Fruit fly (Drosophila melanogaster) whole organism, embryonic: ENCODE measurements around the gene Nsun5.

Experiments used
- Atf-2 ChIP-seq: fragments of 200-800 bp; sonication (Bioruptor generic); optimal IDR thresholded peaks from 2 replicates; lab custom pipeline; 2016; ENCODE audit warnings: missing biosample characterization, missing genetic modification characterization
- B-H1 ChIP-seq: fragments of 200-800 bp; sonication (Bioruptor generic); IDR thresholded peaks from 3 replicates; pipeline ENCODE4 v1.3.6; 2022; ENCODE audit warnings: missing biosample characterization, missing genetic modification characterization
- Bdp1 ChIP-seq: fragments of 200-800 bp; sonication (Bioruptor generic); optimal IDR thresholded peaks from 3 replicates; lab custom pipeline; 2016; ENCODE audit warnings: missing biosample characterization, missing genetic modification characterization
- CG10209 ChIP-seq: fragments of 200-800 bp; sonication (Bioruptor generic); optimal IDR thresholded peaks from 3 replicates; lab custom pipeline; 2017; ENCODE audit warnings: missing biosample characterization, mild to moderate bottlenecking, missing genetic modification characterization, missing genetic modification reagents
- CG10321 ChIP-seq: fragments of 200-800 bp; sonication (Bioruptor generic); IDR thresholded peaks from 2 replicates; pipeline ENCODE4 v1.3.6; 2022; ENCODE audit warnings: missing biosample characterization, missing genetic modification characterization
- CG11085 ChIP-seq: fragments of 200-800 bp; sonication (Bioruptor generic); IDR thresholded peaks from 2 replicates; pipeline ENCODE4 v1.3.6; 2022; ENCODE audit warnings: missing biosample characterization, missing genetic modification characterization
- CG11093 ChIP-seq: fragments of 200-800 bp; sonication (Bioruptor generic); IDR thresholded peaks from 3 replicates; pipeline ENCODE4 v1.3.6; 2022; ENCODE audit warnings: missing biosample characterization, missing genetic modification characterization
- CG12391 ChIP-seq: fragments of 200-800 bp; sonication (Bioruptor generic); optimal IDR thresholded peaks from 3 replicates; lab custom pipeline; 2018; ENCODE audit warnings: missing biosample characterization, mild to moderate bottlenecking, missing genetic modification characterization, moderate library complexity
- CG12769 ChIP-seq: fragments of 200-800 bp; sonication (Bioruptor generic); optimal IDR thresholded peaks from 2 replicates; lab custom pipeline; 2019; ENCODE audit warnings: missing biosample characterization, mild to moderate bottlenecking, missing genetic modification characterization, moderate library complexity
- CG13424 ChIP-seq: fragments of 200-800 bp; sonication (Bioruptor generic); optimal IDR thresholded peaks from 2 replicates; lab custom pipeline; 2019; ENCODE audit warnings: missing biosample characterization, mild to moderate bottlenecking, missing genetic modification characterization, moderate library complexity
- CG16863 ChIP-seq: fragments of 200-800 bp; sonication (Bioruptor generic); optimal IDR thresholded peaks from 3 replicates; lab custom pipeline; 2016; ENCODE audit warnings: missing biosample characterization, missing genetic modification characterization
- CG17361 ChIP-seq: fragments of 200-800 bp; sonication (Bioruptor generic); IDR thresholded peaks from 3 replicates; pipeline ENCODE4 v1.3.6; 2022; ENCODE audit warnings: missing biosample characterization, missing genetic modification characterization
- CG17385 ChIP-seq: fragments of 200-800 bp; sonication (Bioruptor generic); optimal IDR thresholded peaks from 3 replicates; lab custom pipeline; 2018; ENCODE audit warnings: missing biosample characterization, mild to moderate bottlenecking, missing genetic modification characterization
- CG2129 ChIP-seq: fragments of 200-800 bp; sonication (Bioruptor generic); IDR thresholded peaks from 2 replicates; pipeline ENCODE4 v1.3.6; 2022; ENCODE audit warnings: missing biosample characterization, missing genetic modification characterization; ENCODE audit not compliant: partially characterized antibody
- CG4282 ChIP-seq: fragments of 200-800 bp; sonication (Bioruptor generic); optimal IDR thresholded peaks from 2 replicates; lab custom pipeline; 2016; ENCODE audit warnings: missing biosample characterization, missing genetic modification characterization
- CG4360 ChIP-seq: fragments of 200-800 bp; sonication (Bioruptor generic); IDR thresholded peaks from 2 replicates; pipeline ENCODE4 v1.3.6; 2022; ENCODE audit warnings: missing biosample characterization, missing genetic modification characterization
- CG4707 ChIP-seq: fragments of 200-800 bp; sonication (Bioruptor generic); optimal IDR thresholded peaks from 2 replicates; lab custom pipeline; 2018; ENCODE audit warnings: missing biosample characterization, mild to moderate bottlenecking, missing genetic modification characterization, moderate library complexity
- CG5245 ChIP-seq: fragments of 200-800 bp; sonication (Bioruptor generic); optimal IDR thresholded peaks from 3 replicates; lab custom pipeline; 2016; ENCODE audit warnings: missing biosample characterization, missing genetic modification characterization
- CG5953 ChIP-seq: fragments of 200-800 bp; sonication (Bioruptor generic); IDR thresholded peaks from 2 replicates; pipeline ENCODE4 v1.3.6; 2022; ENCODE audit warnings: missing biosample characterization, missing genetic modification characterization
- CG7839 ChIP-seq: fragments of 200-800 bp; sonication (Bioruptor generic); optimal IDR thresholded peaks from 3 replicates; lab custom pipeline; 2018; ENCODE audit warnings: missing biosample characterization, mild to moderate bottlenecking, missing genetic modification characterization, moderate library complexity
- CG8290 ChIP-seq, 3 experiments: fragments of 200-800 bp; sonication (Bioruptor generic); optimal IDR thresholded peaks; 2 replicates each; lab custom pipeline; 2016 to 2019; ENCODE audit warnings: missing biosample characterization in 3 of 3, missing genetic modification characterization in 3 of 3, mild to moderate bottlenecking in 2 of 3, moderate library complexity in 1 of 3
- CG8388 ChIP-seq: fragments of 200-800 bp; sonication (Bioruptor generic); optimal IDR thresholded peaks from 2 replicates; lab custom pipeline; 2019; ENCODE audit warnings: missing biosample characterization, mild to moderate bottlenecking, missing genetic modification characterization, moderate library complexity
- CTCF ChIP-seq: fragments of 200-800 bp; sonication (Bioruptor generic); optimal IDR thresholded peaks from 2 replicates; lab custom pipeline; 2017; ENCODE audit warnings: missing biosample characterization, mild to moderate bottlenecking, missing genetic modification characterization, moderate library complexity
- Doc2 ChIP-seq: fragments of 200-800 bp; sonication (Bioruptor generic); IDR thresholded peaks from 2 replicates; pipeline ENCODE4 v1.3.6; 2022; ENCODE audit warnings: missing biosample characterization, missing genetic modification characterization
- Dp ChIP-seq: fragments of 200-800 bp; sonication (Bioruptor generic); optimal IDR thresholded peaks from 2 replicates; lab custom pipeline; 2018; ENCODE audit warnings: missing biosample characterization, mild to moderate bottlenecking, missing genetic modification characterization, moderate library complexity
- Ets65A ChIP-seq: fragments of 200-800 bp; sonication (Bioruptor generic); peaks from one replicate; lab custom pipeline; 2016; ENCODE audit warnings: missing biosample characterization, missing genetic modification characterization
- Mrtf ChIP-seq: fragments of 200-800 bp; sonication (Bioruptor generic); IDR thresholded peaks from 3 replicates; pipeline ENCODE4 v1.3.6; 2022; ENCODE audit warnings: missing biosample characterization, missing genetic modification characterization
- Oli ChIP-seq: fragments of 200-800 bp; sonication (Bioruptor generic); optimal IDR thresholded peaks from 2 replicates; lab custom pipeline; 2018; ENCODE audit warnings: missing biosample characterization, mild to moderate bottlenecking, missing genetic modification characterization, moderate library complexity
- Optix ChIP-seq: fragments of 200-800 bp; sonication (Bioruptor generic); IDR thresholded peaks from 3 replicates; pipeline ENCODE4 v1.3.6; 2022; ENCODE audit warnings: missing biosample characterization, missing genetic modification characterization
- Sox100B ChIP-seq: fragments of 200-800 bp; sonication (Bioruptor generic); optimal IDR thresholded peaks from 3 replicates; lab custom pipeline; 2018; ENCODE audit warnings: missing biosample characterization, mild to moderate bottlenecking, missing genetic modification characterization
- Spps ChIP-seq: fragments of 200-800 bp; sonication (Bioruptor generic); optimal IDR thresholded peaks from 2 replicates; lab custom pipeline; 2018; ENCODE audit warnings: missing biosample characterization, mild to moderate bottlenecking, missing genetic modification characterization
- Vsx1 ChIP-seq: fragments of 200-800 bp; sonication (Bioruptor generic); optimal IDR thresholded peaks from 2 replicates; lab custom pipeline; 2017; ENCODE audit warnings: missing biosample characterization, mild to moderate bottlenecking, missing genetic modification characterization, missing genetic modification reagents
- aop ChIP-seq: fragments of 200-800 bp; sonication (Bioruptor generic); IDR thresholded peaks from 2 replicates; pipeline ENCODE4 v1.3.6; 2022; ENCODE audit warnings: missing biosample characterization, missing genetic modification characterization
- ara ChIP-seq: fragments of 200-800 bp; sonication (Bioruptor generic); IDR thresholded peaks from 2 replicates; pipeline ENCODE4 v1.3.6; 2022; ENCODE audit warnings: missing biosample characterization, missing genetic modification characterization
- ato ChIP-seq: fragments of 200-800 bp; sonication (Bioruptor generic); IDR thresholded peaks from 2 replicates; pipeline ENCODE4 v1.3.6; 2022; ENCODE audit warnings: missing biosample characterization, missing genetic modification characterization; ENCODE audit not compliant: partially characterized antibody
- chm ChIP-seq: fragments of 200-800 bp; sonication (Bioruptor generic); IDR thresholded peaks from 2 replicates; pipeline ENCODE4 v1.3.6; 2022; ENCODE audit warnings: missing biosample characterization, missing genetic modification characterization
- croc ChIP-seq: fragments of 200-800 bp; sonication (Bioruptor generic); conservative IDR thresholded peaks from 3 replicates; pipeline ENCODE4 v1.3.6; 2022; ENCODE audit warnings: missing biosample characterization, missing genetic modification characterization
- danr ChIP-seq: fragments of 200-800 bp; sonication (Bioruptor generic); IDR thresholded peaks from 2 replicates; pipeline ENCODE4 v1.3.6; 2022; ENCODE audit warnings: missing biosample characterization, missing genetic modification characterization
- dmrt99B ChIP-seq: fragments of 200-800 bp; sonication (Bioruptor generic); optimal IDR thresholded peaks from 2 replicates; lab custom pipeline; 2018; ENCODE audit warnings: missing biosample characterization, mild to moderate bottlenecking, missing genetic modification characterization, moderate library complexity
- grn ChIP-seq: fragments of 200-800 bp; sonication (Bioruptor generic); optimal IDR thresholded peaks from 3 replicates; lab custom pipeline; 2017; ENCODE audit warnings: missing biosample characterization, missing genetic modification characterization
- onecut ChIP-seq: fragments of 200-800 bp; sonication (Bioruptor generic); IDR thresholded peaks from 2 replicates; pipeline ENCODE4 v1.3.6; 2022; ENCODE audit warnings: missing biosample characterization, missing genetic modification characterization
- pan ChIP-seq, 4 experiments: fragments of >200 bp in 3 of 4; fragments of 200-800 bp in 1 of 4; sonication (Bioruptor generic) in 1 of 4; optimal IDR thresholded peaks in 3 of 4; IDR thresholded peaks in 1 of 4; 2 replicates each; pipeline versions ENCODE4 v1.3.6 to Lab custom; 2017 to 2022; ENCODE audit warnings: missing biosample characterization in 2 of 4, missing genetic modification characterization in 2 of 4, mixed read lengths in 1 of 4
- psq ChIP-seq: fragments of 200-800 bp; sonication (Bioruptor generic); optimal IDR thresholded peaks from 2 replicates; lab custom pipeline; 2017; ENCODE audit warnings: missing biosample characterization, missing genetic modification characterization
- run ChIP-seq: fragments of 200-800 bp; sonication (Bioruptor generic); optimal IDR thresholded peaks from 3 replicates; lab custom pipeline; 2018; ENCODE audit warnings: missing biosample characterization, mild to moderate bottlenecking, missing genetic modification characterization
- sens ChIP-seq: fragments of 200-800 bp; sonication (Bioruptor generic); peaks from one replicate; lab custom pipeline; 2016; ENCODE audit warnings: missing biosample characterization, missing genetic modification characterization
- slou ChIP-seq: fragments of 200-800 bp; sonication (Bioruptor generic); optimal IDR thresholded peaks from 3 replicates; lab custom pipeline; 2016; ENCODE audit warnings: missing biosample characterization, missing genetic modification characterization
- sob ChIP-seq: fragments of 200-800 bp; sonication (Bioruptor generic); IDR thresholded peaks from 2 replicates; pipeline ENCODE4 v1.3.6; 2022; ENCODE audit warnings: missing biosample characterization, missing genetic modification characterization
- tup ChIP-seq: fragments of 200-800 bp; sonication (Bioruptor generic); optimal IDR thresholded peaks from 2 replicates; lab custom pipeline; 2016; ENCODE audit warnings: missing biosample characterization, mild to moderate bottlenecking, missing genetic modification characterization, moderate library complexity
- unpg ChIP-seq: fragments of 200-800 bp; sonication (Bioruptor generic); optimal IDR thresholded peaks from 3 replicates; lab custom pipeline; 2018; ENCODE audit warnings: missing biosample characterization, mild to moderate bottlenecking, missing genetic modification characterization, moderate library complexity
- vvl ChIP-seq: fragments of 200-800 bp; sonication (Bioruptor generic); IDR thresholded peaks from 2 replicates; pipeline ENCODE4 v1.3.6; 2022; ENCODE audit warnings: missing biosample characterization, missing genetic modification characterization
- wdn ChIP-seq: fragments of 200-800 bp; sonication (Bioruptor generic); IDR thresholded peaks from 2 replicates; pipeline ENCODE4 v1.3.6; 2022; ENCODE audit warnings: missing biosample characterization, missing genetic modification characterization
- zf30C ChIP-seq: fragments of 200-800 bp; sonication (Bioruptor generic); optimal IDR thresholded peaks from 3 replicates; lab custom pipeline; 2018; ENCODE audit warnings: missing biosample characterization, mild to moderate bottlenecking, missing genetic modification characterization

The Nsun5 gene

dm6 chr3R:19157997-19158396 lies 4.1 kb downstream of the Nsun5 start (continued):
- TF ChIP-seq CG8290 (GFP tag; optimal IDR thresholded peaks at IDR 0.05; lab: Kevin White, UChicago) (no peak), CG8290 (tag; optimal IDR thresholded peaks at IDR 0.05; lab: Kevin White, UChicago) (peak in 1 of 2 experiments; percentile 3), CG4360 (no peak), CG2129 (GFP tag; lab: Robert Waterston, UW) (no peak), B-H1 (GFP tag; lab: Robert Waterston, UW) (no peak), slou (GFP tag; lab: Kevin White, UChicago) (no peak), Mrtf (GFP tag; lab: Robert Waterston, UW) (no peak), onecut (GFP tag; lab: Robert Waterston, UW) (no peak), CG17361 (no peak), CTCF (GFP tag; lab: Kevin White, UChicago) (no peak), vvl (GFP tag; lab: Robert Waterston, UW) (0 out of 2 replicates have a peak, but pooled peaks have one; percentile 36), CG5245 (GFP tag; lab: Kevin White, UChicago) (no peak), Optix (GFP tag; lab: Robert Waterston, UW) (no peak), CG16863 (GFP tag; lab: Kevin White, UChicago) (no peak), CG11093 (0 out of 3 replicates have a peak, but pooled peaks have one; percentile 6), wdn (no peak), sob (GFP tag; lab: Robert Waterston, UW) (no peak), dmrt99B (peak; percentile 21), sens (GFP tag; lab: Kevin White, UChicago) (no peak), CG10321 (peak; percentile 65), Sox100B (GFP tag; lab: Kevin White, UChicago) (no peak), CG5953 (GFP tag; lab: Robert Waterston, UW) (no peak), CG8388 (GFP tag; lab: Kevin White, UChicago) (peak; percentile 13), CG17385 (GFP tag; lab: Kevin White, UChicago) (no peak), Dp (GFP tag; lab: Kevin White, UChicago) (no peak), Atf-2 (GFP tag; lab: Kevin White, UChicago) (no peak), chm (GFP tag; lab: Robert Waterston, UW) (no peak), run (no peak), ara (GFP tag; lab: Robert Waterston, UW) (no peak), CG13424 (tag; lab: Kevin White, UChicago) (peak; percentile 17), Oli (tag; lab: Kevin White, UChicago) (no peak), zf30C (GFP tag; lab: Kevin White, UChicago) (no peak), Vsx1 (GFP tag; lab: Kevin White, UChicago) (no peak), Doc2 (no peak), Bdp1 (GFP tag; lab: Kevin White, UChicago) (no peak), aop (no peak), tup (GFP tag; lab: Kevin White, UChicago) (no peak), Spps (tag; lab: Kevin White, UChicago) (no peak), psq (GFP tag; lab: Kevin White, UChicago) (no peak), CG7839 (tag; lab: Kevin White, UChicago) (peak; percentile 24), CG10209 (GFP tag; lab: Kevin White, UChicago) (no peak), Ets65A (GFP tag; lab: Kevin White, UChicago) (no peak), CG12391 (tag; lab: Kevin White, UChicago) (no peak), danr (GFP tag; lab: Robert Waterston, UW) (no peak), ato (GFP tag; lab: Robert Waterston, UW) (no peak), CG11085 (GFP tag; lab: Robert Waterston, UW) (no peak), unpg (GFP tag; lab: Kevin White, UChicago) (peak; percentile 3), pan (optimal IDR thresholded peaks at IDR 0.05; lab: Kevin White, UChicago) (no peak), pan (GFP tag; optimal IDR thresholded peaks at IDR 0.05 in 1 of 2, IDR thresholded peaks at IDR 0.05 in 1 of 2) (peak in 1 of 2 experiments; percentile 29), CG12769 (tag; lab: Kevin White, UChicago) (no peak), croc (GFP tag; lab: Robert Waterston, UW) (no peak), CG4282 (GFP tag; lab: Kevin White, UChicago) (no peak), CG4707 (GFP tag; lab: Kevin White, UChicago) (no peak), grn (GFP tag; lab: Kevin White, UChicago) (no peak)
